Fruit fly (Drosophila melanogaster) whole organism, embryonic: Measurements from ENCODE around the gene CG43630.

Experiments
- Aef1 ChIP-seq: fragments of 200-800 bp; sonication (Bioruptor generic); IDR thresholded peaks from 3 replicates; pipeline ENCODE4 v1.3.6; 2022; ENCODE audit warnings: missing biosample characterization, missing genetic modification characterization
- Asciz ChIP-seq: fragments of 200-800 bp; sonication (Bioruptor generic); optimal IDR thresholded peaks from 2 replicates; lab custom pipeline; 2017; ENCODE audit warnings: missing biosample characterization, mild to moderate bottlenecking, missing genetic modification characterization, missing genetic modification reagents
- Atf6 ChIP-seq: fragments of 200-800 bp; sonication (Bioruptor generic); IDR thresholded peaks from 2 replicates; pipeline ENCODE4 v1.3.6; 2022; ENCODE audit warnings: missing biosample characterization, missing genetic modification characterization
- CG10321 ChIP-seq: fragments of 200-800 bp; sonication (Bioruptor generic); IDR thresholded peaks from 2 replicates; pipeline ENCODE4 v1.3.6; 2022; ENCODE audit warnings: missing biosample characterization, missing genetic modification characterization
- CG10462 ChIP-seq: fragments of 200-800 bp; sonication (Bioruptor generic); optimal IDR thresholded peaks from 2 replicates; lab custom pipeline; 2016; ENCODE audit warnings: missing biosample characterization, missing genetic modification characterization
- CG12942 ChIP-seq: fragments of 200-800 bp; sonication (Bioruptor generic); optimal IDR thresholded peaks from 3 replicates; lab custom pipeline; 2016; ENCODE audit warnings: missing biosample characterization, missing genetic modification characterization
- CG14014 ChIP-seq: fragments of 200-800 bp; sonication (Bioruptor generic); IDR thresholded peaks from 2 replicates; pipeline ENCODE4 v1.3.6; 2022; ENCODE audit warnings: missing biosample characterization, missing genetic modification characterization
- CG14667 ChIP-seq: fragments of 200-800 bp; sonication (Bioruptor generic); IDR thresholded peaks from 2 replicates; pipeline ENCODE4 v1.3.6; 2022; ENCODE audit warnings: missing biosample characterization, missing genetic modification characterization
- CG15269 ChIP-seq: fragments of 200-800 bp; sonication (Bioruptor generic); optimal IDR thresholded peaks from 2 replicates; lab custom pipeline; 2018; ENCODE audit warnings: missing biosample characterization, mild to moderate bottlenecking, missing genetic modification characterization, moderate library complexity
- CG17385 ChIP-seq: fragments of 200-800 bp; sonication (Bioruptor generic); optimal IDR thresholded peaks from 3 replicates; lab custom pipeline; 2018; ENCODE audit warnings: missing biosample characterization, mild to moderate bottlenecking, missing genetic modification characterization
- CG17802 ChIP-seq: fragments of 200-800 bp; sonication (Bioruptor generic); optimal IDR thresholded peaks from 2 replicates; lab custom pipeline; 2018; ENCODE audit warnings: missing biosample characterization, mild to moderate bottlenecking, missing genetic modification characterization, moderate library complexity
- CG18476 ChIP-seq: fragments of 200-800 bp; sonication (Bioruptor generic); optimal IDR thresholded peaks from 2 replicates; lab custom pipeline; 2016; ENCODE audit warnings: missing biosample characterization, mild to moderate bottlenecking, missing genetic modification characterization
- CG3995 ChIP-seq: fragments of 200-800 bp; sonication (Bioruptor generic); optimal IDR thresholded peaks from 3 replicates; lab custom pipeline; 2016; ENCODE audit warnings: missing biosample characterization, missing genetic modification characterization
- CG4707 ChIP-seq: fragments of 200-800 bp; sonication (Bioruptor generic); optimal IDR thresholded peaks from 2 replicates; lab custom pipeline; 2018; ENCODE audit warnings: missing biosample characterization, mild to moderate bottlenecking, missing genetic modification characterization, moderate library complexity
- CG5245 ChIP-seq: fragments of 200-800 bp; sonication (Bioruptor generic); optimal IDR thresholded peaks from 3 replicates; lab custom pipeline; 2016; ENCODE audit warnings: missing biosample characterization, missing genetic modification characterization
- CG7928 ChIP-seq: fragments of 200-800 bp; sonication (Bioruptor generic); optimal IDR thresholded peaks from 2 replicates; lab custom pipeline; 2017; ENCODE audit warnings: missing biosample characterization, mild to moderate bottlenecking, missing genetic modification characterization
- CG9727 ChIP-seq: fragments of 200-800 bp; sonication (Bioruptor generic); optimal IDR thresholded peaks from 3 replicates; lab custom pipeline; 2017; ENCODE audit warnings: missing biosample characterization, mild to moderate bottlenecking, missing genetic modification characterization
- Doc2 ChIP-seq: fragments of 200-800 bp; sonication (Bioruptor generic); IDR thresholded peaks from 2 replicates; pipeline ENCODE4 v1.3.6; 2022; ENCODE audit warnings: missing biosample characterization, missing genetic modification characterization
- ERR ChIP-seq: fragments of 200-800 bp; sonication (Bioruptor generic); optimal IDR thresholded peaks from 2 replicates; lab custom pipeline; 2016; ENCODE audit warnings: missing biosample characterization, missing genetic modification characterization
- Elba2 ChIP-seq: fragments of 200-800 bp; sonication (Bioruptor generic); optimal IDR thresholded peaks from 3 replicates; lab custom pipeline; 2016; ENCODE audit warnings: missing biosample characterization, missing genetic modification characterization
- H2.0 ChIP-seq: fragments of 200-800 bp; sonication (Bioruptor generic); IDR thresholded peaks from 2 replicates; pipeline ENCODE4 v1.3.6; 2022; ENCODE audit warnings: missing biosample characterization, missing genetic modification characterization
- Hr78 ChIP-seq, 2 experiments: fragments of 200-800 bp in 1 of 2; fragments of >200 bp in 1 of 2; sonication (Bioruptor generic) in 1 of 2; optimal IDR thresholded peaks; 2 replicates each; lab custom pipeline; 2017 to 2019; ENCODE audit warnings: missing biosample characterization in 2 of 2, missing genetic modification characterization in 2 of 2, mild to moderate bottlenecking in 1 of 2, moderate library complexity in 1 of 2
- Hsf ChIP-seq: fragments of 200-800 bp; sonication (Bioruptor generic); optimal IDR thresholded peaks from 3 replicates; lab custom pipeline; 2016; ENCODE audit warnings: missing biosample characterization, missing genetic modification characterization
- Ravus ChIP-seq: fragments of 200-800 bp; sonication (Bioruptor generic); IDR thresholded peaks from 2 replicates; pipeline ENCODE4 v1.3.6; 2022; ENCODE audit warnings: missing biosample characterization, missing genetic modification characterization
- Scr ChIP-seq: fragments of 200-800 bp; sonication (Bioruptor generic); IDR thresholded peaks from 2 replicates; pipeline ENCODE4 v1.3.6; 2022; ENCODE audit warnings: missing biosample characterization, missing genetic modification characterization; ENCODE audit not compliant: partially characterized antibody
- Sox102F ChIP-seq: fragments of 200-800 bp; sonication (Bioruptor generic); optimal IDR thresholded peaks from 2 replicates; lab custom pipeline; 2018; ENCODE audit warnings: missing biosample characterization, mild to moderate bottlenecking, missing genetic modification characterization, moderate library complexity
- Trl ChIP-seq, 3 experiments: fragments of >200 bp in 2 of 3; fragments of 200-800 bp in 1 of 3; sonication (Bioruptor generic) in 1 of 3; optimal IDR thresholded peaks; 2 replicates in 1 of 3; 3 replicates in 2 of 3; lab custom pipeline; 2016 to 2017; ENCODE audit warnings: missing biosample characterization in 1 of 3, missing genetic modification characterization in 1 of 3
- ab ChIP-seq: fragments of 200-800 bp; sonication (Bioruptor generic); optimal IDR thresholded peaks from 2 replicates; lab custom pipeline; 2016; ENCODE audit warnings: missing biosample characterization, missing genetic modification characterization
- az2 ChIP-seq: fragments of 200-800 bp; sonication (Bioruptor generic); optimal IDR thresholded peaks from 3 replicates; lab custom pipeline; 2016; ENCODE audit warnings: missing biosample characterization, missing genetic modification characterization
- bigmax ChIP-seq: fragments of 200-800 bp; sonication (Bioruptor generic); optimal IDR thresholded peaks from 2 replicates; lab custom pipeline; 2018; ENCODE audit warnings: missing biosample characterization, mild to moderate bottlenecking, missing genetic modification characterization
- cato ChIP-seq: fragments of 200-800 bp; sonication (Bioruptor generic); optimal IDR thresholded peaks from 2 replicates; lab custom pipeline; 2016; ENCODE audit warnings: missing biosample characterization, missing genetic modification characterization, borderline replicate concordance
- caup ChIP-seq: fragments of 200-800 bp; sonication (Bioruptor generic); optimal IDR thresholded peaks from 3 replicates; lab custom pipeline; 2017; ENCODE audit warnings: missing biosample characterization, mild to moderate bottlenecking, missing genetic modification characterization, moderate library complexity; ENCODE audit not compliant: severe bottlenecking
- chm ChIP-seq: fragments of 200-800 bp; sonication (Bioruptor generic); IDR thresholded peaks from 2 replicates; pipeline ENCODE4 v1.3.6; 2022; ENCODE audit warnings: missing biosample characterization, missing genetic modification characterization
- dpn ChIP-seq, 2 experiments: fragments of 200-800 bp; sonication (Bioruptor generic); optimal IDR thresholded peaks; 3 replicates each; lab custom pipeline; 2016; ENCODE audit warnings: missing biosample characterization in 2 of 2, missing genetic modification characterization in 2 of 2
- emc ChIP-seq: fragments of 200-800 bp; sonication (Bioruptor generic); optimal IDR thresholded peaks from 2 replicates; lab custom pipeline; 2016; ENCODE audit warnings: missing biosample characterization, missing genetic modification characterization
- grn ChIP-seq: fragments of 200-800 bp; sonication (Bioruptor generic); optimal IDR thresholded peaks from 3 replicates; lab custom pipeline; 2017; ENCODE audit warnings: missing biosample characterization, missing genetic modification characterization
- gsb-n ChIP-seq: fragments of 200-800 bp; sonication (Bioruptor generic); optimal IDR thresholded peaks from 3 replicates; lab custom pipeline; 2018; ENCODE audit warnings: missing biosample characterization, mild to moderate bottlenecking, missing genetic modification characterization
- hbn ChIP-seq: fragments of 200-800 bp; sonication (Bioruptor generic); IDR thresholded peaks from 2 replicates; pipeline ENCODE4 v1.3.6; 2022; ENCODE audit warnings: missing biosample characterization, missing genetic modification characterization; ENCODE audit not compliant: partially characterized antibody
- insv ChIP-seq, 2 experiments: fragments of 200-800 bp; sonication (Bioruptor generic); optimal IDR thresholded peaks; 3 replicates each; lab custom pipeline; 2016 to 2018; ENCODE audit warnings: missing biosample characterization in 2 of 2, missing genetic modification characterization in 2 of 2
- jigr1 ChIP-seq: fragments of 200-800 bp; sonication (Bioruptor generic); IDR thresholded peaks from 3 replicates; pipeline ENCODE4 v1.3.6; 2022; ENCODE audit warnings: missing biosample characterization, missing genetic modification characterization
- nerfin-2 ChIP-seq: fragments of 200-800 bp; sonication (Bioruptor generic); IDR thresholded peaks from 2 replicates; pipeline ENCODE4 v1.3.6; 2022; ENCODE audit warnings: missing biosample characterization, missing genetic modification characterization; ENCODE audit not compliant: partially characterized antibody
- oc ChIP-seq: fragments of 200-800 bp; sonication (Bioruptor generic); optimal IDR thresholded peaks from 2 replicates; lab custom pipeline; 2018; ENCODE audit warnings: missing biosample characterization, mild to moderate bottlenecking, missing genetic modification characterization, moderate library complexity
- pan ChIP-seq, 4 experiments: fragments of >200 bp in 3 of 4; fragments of 200-800 bp in 1 of 4; sonication (Bioruptor generic) in 1 of 4; optimal IDR thresholded peaks in 3 of 4; IDR thresholded peaks in 1 of 4; 2 replicates each; pipeline versions ENCODE4 v1.3.6 to Lab custom; 2017 to 2022; ENCODE audit warnings: missing biosample characterization in 2 of 4, missing genetic modification characterization in 2 of 4, mixed read lengths in 1 of 4
- pfk ChIP-seq: fragments of 200-800 bp; sonication (Bioruptor generic); optimal IDR thresholded peaks from 2 replicates; lab custom pipeline; 2018; ENCODE audit warnings: missing biosample characterization, mild to moderate bottlenecking, missing genetic modification characterization, moderate library complexity
- sim ChIP-seq: fragments of 200-800 bp; sonication (Bioruptor generic); IDR thresholded peaks from 2 replicates; pipeline ENCODE4 v1.3.6; 2022; ENCODE audit warnings: missing biosample characterization, missing genetic modification characterization
- unc-4 ChIP-seq: fragments of 200-800 bp; sonication (Bioruptor generic); IDR thresholded peaks from 2 replicates; pipeline ENCODE4 v1.3.6; 2022; ENCODE audit warnings: missing biosample characterization, missing genetic modification characterization; ENCODE audit not compliant: partially characterized antibody

Gene CG43630

DNA sequence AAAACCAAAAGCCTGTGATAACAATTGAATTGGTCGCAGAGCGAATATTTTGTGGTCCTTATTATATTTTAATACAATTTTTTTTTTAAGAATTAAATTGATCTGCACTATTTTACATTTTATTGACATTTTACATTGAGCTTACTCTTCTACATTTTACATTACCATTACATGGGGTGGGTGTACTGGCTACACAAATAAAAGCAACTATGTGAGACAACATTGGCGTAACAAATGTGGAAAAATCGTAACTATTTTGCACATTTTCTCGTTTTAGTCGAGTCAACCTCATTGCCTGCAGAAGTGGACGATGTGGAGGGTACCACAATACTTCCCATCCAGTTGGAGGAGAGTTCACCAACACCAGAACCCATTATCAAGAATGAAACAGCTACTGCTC is 25.5 kb downstream of the CG43630 start (continued):
- TF ChIP-seq insv (GFP tag; optimal IDR thresholded peaks at IDR 0.05; lab: Kevin White, UChicago), result peak in 1 of 2 experiments; percentile 61
- no peak for TF ChIP-seq Atf6 (GFP tag; lab: Robert Waterston, UW)
- TF ChIP-seq CG9727 (GFP tag; lab: Kevin White, UChicago), result no peak
- no peak for TF ChIP-seq Ravus (GFP tag; lab: Robert Waterston, UW)
- no peak for TF ChIP-seq CG5245 (GFP tag; lab: Kevin White, UChicago)
- no peak for TF ChIP-seq CG7928 (GFP tag; lab: Kevin White, UChicago)

dm6 chr3R:12649099-12650029 is 26.7 kb downstream of the CG43630 start:
- no peak for TF ChIP-seq CG4707 (GFP tag; lab: Kevin White, UChicago)
- no peak for TF ChIP-seq Scr (GFP tag; lab: Robert Waterston, UW)
- no peak for TF ChIP-seq pan (optimal IDR thresholded peaks at IDR 0.05; lab: Kevin White, UChicago)
- TF ChIP-seq pan (GFP tag; optimal IDR thresholded peaks at IDR 0.05 in 1 of 2, IDR thresholded peaks at IDR 0.05 in 1 of 2), result no peak
- TF ChIP-seq az2 (GFP tag; lab: Kevin White, UChicago), result no peak
- no peak for TF ChIP-seq Elba2
- peak in 1 of 2 experiments; percentile 42 for TF ChIP-seq Hr78 (GFP tag; optimal IDR thresholded peaks at IDR 0.05; lab: Kevin White, UChicago)
- no peak for TF ChIP-seq bigmax (GFP tag; lab: Kevin White, UChicago)
- TF ChIP-seq hbn (GFP tag; lab: Robert Waterston, UW), result no peak
- TF ChIP-seq ERR (GFP tag; lab: Kevin White, UChicago), result no peak
- peak; percentile 27 for TF ChIP-seq grn (GFP tag; lab: Kevin White, UChicago)
- TF ChIP-seq Doc2 (GFP tag; lab: Robert Waterston, UW), result no peak
- TF ChIP-seq gsb-n, result peak; percentile 57
- TF ChIP-seq CG3995 (GFP tag; lab: Kevin White, UChicago), result no peak
- no peak for TF ChIP-seq CG14667
- TF ChIP-seq Sox102F (GFP tag; lab: Kevin White, UChicago), result no peak
- no peak for TF ChIP-seq H2.0
- no peak for TF ChIP-seq cato (GFP tag; lab: Kevin White, UChicago)
- no peak for TF ChIP-seq unc-4 (GFP tag; lab: Robert Waterston, UW)
- TF ChIP-seq Asciz (GFP tag; lab: Kevin White, UChicago), result no peak
- TF ChIP-seq Hsf (GFP tag; lab: Kevin White, UChicago), result no peak
- TF ChIP-seq jigr1, result no peak
- TF ChIP-seq caup (GFP tag; lab: Kevin White, UChicago), result no peak
- TF ChIP-seq pfk (GFP tag; lab: Kevin White, UChicago), result no peak
- TF ChIP-seq oc (tag; lab: Kevin White, UChicago), result peak; percentile 35
- no peak for TF ChIP-seq CG15269 (tag; lab: Kevin White, UChicago)
- no peak for TF ChIP-seq CG14014 (GFP tag; lab: Robert Waterston, UW)
- no peak for TF ChIP-seq CG18476
- no peak for TF ChIP-seq ab (GFP tag; lab: Kevin White, UChicago)
- TF ChIP-seq nerfin-2 (GFP tag; lab: Robert Waterston, UW), result no peak
- no peak for TF ChIP-seq CG17802 (tag; lab: Kevin White, UChicago)
- TF ChIP-seq CG17385 (GFP tag; lab: Kevin White, UChicago), result no peak
- TF ChIP-seq CG10462 (GFP tag; lab: Kevin White, UChicago), result no peak
- no peak for TF ChIP-seq CG12942 (GFP tag; lab: Kevin White, UChicago)
- TF ChIP-seq sim, result no peak
- no peak for TF ChIP-seq emc (GFP tag; lab: Kevin White, UChicago)
- no peak for TF ChIP-seq Trl (optimal IDR thresholded peaks at IDR 0.05; lab: Kevin White, UChicago)
- no peak for TF ChIP-seq Trl (GFP tag; optimal IDR thresholded peaks at IDR 0.05; lab: Kevin White, UChicago)
- TF ChIP-seq CG10321, result no peak
- no peak for TF ChIP-seq dpn (GFP tag; optimal IDR thresholded peaks at IDR 0.05; lab: Kevin White, UChicago)
- no peak for TF ChIP-seq Aef1 (GFP tag; lab: Robert Waterston, UW)
- no peak for TF ChIP-seq chm (GFP tag; lab: Robert Waterston, UW)
